Fruit fly (Drosophila melanogaster) whole organism, prepupa: ENCODE measurements around the gene CG4374.

Experiments
- CG10631 ChIP-seq: fragments of 200-800 bp; sonication (Bioruptor generic); optimal IDR thresholded peaks from 2 replicates; lab custom pipeline; 2016; ENCODE audit warnings: missing biosample characterization, missing genetic modification characterization
- CG11294 ChIP-seq: fragments of 200-800 bp; sonication (Bioruptor generic); IDR thresholded peaks from 2 replicates; pipeline ENCODE4 v1.3.6; 2022; ENCODE audit warnings: missing biosample characterization, missing genetic modification characterization
- CG11762 ChIP-seq: fragments of 200-800 bp; sonication (Bioruptor generic); optimal IDR thresholded peaks from 3 replicates; lab custom pipeline; 2016; ENCODE audit warnings: missing biosample characterization, missing genetic modification characterization; ENCODE audit not compliant: insufficient read depth
- CG11902 ChIP-seq: fragments of 200-800 bp; sonication (Bioruptor generic); optimal IDR thresholded peaks from 3 replicates; lab custom pipeline; 2016; ENCODE audit warnings: missing biosample characterization, missing genetic modification characterization
- CG1621 ChIP-seq: fragments of 200-800 bp; sonication (Bioruptor generic); optimal IDR thresholded peaks from 3 replicates; lab custom pipeline; 2018; ENCODE audit warnings: missing biosample characterization, mild to moderate bottlenecking, missing genetic modification characterization
- CG16779 ChIP-seq: fragments of 200-800 bp; sonication (Bioruptor generic); optimal IDR thresholded peaks from 3 replicates; lab custom pipeline; 2017; ENCODE audit warnings: missing biosample characterization, mild to moderate bottlenecking, missing genetic modification characterization
- CG3032 ChIP-seq: fragments of 200-800 bp; optimal IDR thresholded peaks from 2 replicates; lab custom pipeline; 2019; ENCODE audit warnings: missing biosample characterization, mild to moderate bottlenecking, missing genetic modification characterization, moderate library complexity
- CG31627 ChIP-seq: fragments of 200-800 bp; sonication (Bioruptor generic); optimal IDR thresholded peaks from 3 replicates; lab custom pipeline; 2016; ENCODE audit warnings: missing biosample characterization, missing genetic modification characterization
- CG32006 ChIP-seq: fragments of 200-800 bp; sonication (Bioruptor generic); optimal IDR thresholded peaks from 3 replicates; lab custom pipeline; 2017; ENCODE audit warnings: missing biosample characterization, mild to moderate bottlenecking, missing genetic modification characterization
- CG3919 ChIP-seq: fragments of 200-800 bp; sonication (Bioruptor generic); optimal IDR thresholded peaks from 3 replicates; lab custom pipeline; 2016; ENCODE audit warnings: missing biosample characterization, missing genetic modification characterization
- CG4318 ChIP-seq: fragments of 200-800 bp; sonication (Bioruptor generic); optimal IDR thresholded peaks from 3 replicates; lab custom pipeline; 2017; ENCODE audit warnings: missing biosample characterization, mild to moderate bottlenecking, missing genetic modification characterization
- CG6163 ChIP-seq: fragments of 200-800 bp; sonication (Bioruptor generic); IDR thresholded peaks from 3 replicates; pipeline ENCODE4 v1.3.6; 2022; ENCODE audit warnings: missing biosample characterization, missing genetic modification characterization
- CG6276 ChIP-seq: fragments of 200-800 bp; sonication (Bioruptor generic); optimal IDR thresholded peaks from 2 replicates; lab custom pipeline; 2017; ENCODE audit warnings: missing biosample characterization, mild to moderate bottlenecking, missing genetic modification characterization
- CG6808 ChIP-seq: fragments of 200-800 bp; sonication (Bioruptor generic); optimal IDR thresholded peaks from 3 replicates; lab custom pipeline; 2017; ENCODE audit warnings: missing biosample characterization, missing genetic modification characterization, mild to moderate bottlenecking, moderate library complexity, missing genetic modification reagents
- CG6854 ChIP-seq: fragments of 200-800 bp; sonication (Bioruptor generic); optimal IDR thresholded peaks from 2 replicates; lab custom pipeline; 2017; ENCODE audit warnings: missing biosample characterization, mild to moderate bottlenecking, missing genetic modification characterization
- CG7368 ChIP-seq: fragments of 200-800 bp; sonication (Bioruptor generic); optimal IDR thresholded peaks from 3 replicates; lab custom pipeline; 2016; ENCODE audit warnings: missing biosample characterization, missing genetic modification characterization
- CG8119 ChIP-seq: fragments of 200-800 bp; sonication (Bioruptor generic); IDR thresholded peaks from 3 replicates; pipeline ENCODE4 v1.3.6; 2022; ENCODE audit warnings: missing biosample characterization, missing genetic modification characterization
- CG8319 ChIP-seq: fragments of 200-800 bp; sonication (Bioruptor generic); optimal IDR thresholded peaks from 3 replicates; lab custom pipeline; 2016; ENCODE audit warnings: missing biosample characterization, missing genetic modification characterization
- CG9139 ChIP-seq: fragments of 200-800 bp; sonication (Bioruptor generic); optimal IDR thresholded peaks from 3 replicates; lab custom pipeline; 2017; ENCODE audit warnings: missing biosample characterization, mild to moderate bottlenecking, missing genetic modification characterization
- Eip78C ChIP-seq: fragments of 200-800 bp; sonication (Bioruptor generic); peaks from one replicate; lab custom pipeline; 2016; ENCODE audit warnings: missing biosample characterization, missing genetic modification characterization
- Eip93F ChIP-seq: fragments of 200-800 bp; sonication (Bioruptor generic); optimal IDR thresholded peaks from 2 replicates; lab custom pipeline; 2016; ENCODE audit warnings: missing biosample characterization, mild to moderate bottlenecking, missing genetic modification characterization
- Ets21C ChIP-seq: fragments of 200-800 bp; sonication (Bioruptor generic); optimal IDR thresholded peaks from 3 replicates; lab custom pipeline; 2016; ENCODE audit warnings: missing biosample characterization, missing genetic modification characterization
- Ets96B ChIP-seq: fragments of 200-800 bp; optimal IDR thresholded peaks from 2 replicates; lab custom pipeline; 2019; ENCODE audit warnings: missing biosample characterization, mild to moderate bottlenecking, missing genetic modification characterization, moderate library complexity
- Hr38 ChIP-seq: sonication (Bioruptor generic); optimal IDR thresholded peaks from 2 replicates; lab custom pipeline; 2016; ENCODE audit warnings: missing biosample characterization, missing genetic modification characterization
- Hr39 ChIP-seq: fragments of 200-800 bp; sonication (Bioruptor generic); optimal IDR thresholded peaks from 2 replicates; lab custom pipeline; 2016; ENCODE audit warnings: missing biosample characterization, missing genetic modification characterization
- Hr4 ChIP-seq: fragments of 200-800 bp; sonication (Bioruptor generic); optimal IDR thresholded peaks from 3 replicates; lab custom pipeline; 2016; ENCODE audit warnings: missing biosample characterization, missing genetic modification characterization
- Met ChIP-seq: fragments of 200-800 bp; sonication (Bioruptor generic); optimal IDR thresholded peaks from 3 replicates; lab custom pipeline; 2016; ENCODE audit warnings: missing biosample characterization, missing genetic modification characterization
- OdsH ChIP-seq: fragments of 200-800 bp; sonication (Bioruptor generic); optimal IDR thresholded peaks from 3 replicates; lab custom pipeline; 2016; ENCODE audit warnings: missing biosample characterization, missing genetic modification characterization
- Smox ChIP-seq: fragments of 200-800 bp; sonication (Bioruptor generic); optimal IDR thresholded peaks from 3 replicates; lab custom pipeline; 2016; ENCODE audit warnings: missing biosample characterization, missing genetic modification characterization
- Sox102F ChIP-seq: fragments of 200-800 bp; sonication (Bioruptor generic); optimal IDR thresholded peaks from 2 replicates; lab custom pipeline; 2016; ENCODE audit warnings: missing biosample characterization, mild to moderate bottlenecking, missing genetic modification characterization
- Sox14 ChIP-seq: fragments of 200-800 bp; sonication (Bioruptor generic); optimal IDR thresholded peaks from 3 replicates; lab custom pipeline; 2016; ENCODE audit warnings: missing biosample characterization, missing genetic modification characterization
- Sox15 ChIP-seq: fragments of 200-800 bp; sonication (Bioruptor generic); optimal IDR thresholded peaks from 3 replicates; lab custom pipeline; 2016; ENCODE audit warnings: missing biosample characterization, missing genetic modification characterization
- acj6 ChIP-seq: fragments of 200-800 bp; sonication (Bioruptor generic); optimal IDR thresholded peaks from 3 replicates; lab custom pipeline; 2016; ENCODE audit warnings: missing biosample characterization, missing genetic modification characterization
- dac ChIP-seq: fragments of 200-800 bp; sonication (Bioruptor generic); optimal IDR thresholded peaks from 2 replicates; lab custom pipeline; 2017; ENCODE audit warnings: missing biosample characterization, mild to moderate bottlenecking, missing genetic modification characterization
- dsx ChIP-seq: fragments of 200-800 bp; optimal IDR thresholded peaks from 3 replicates; lab custom pipeline; 2019; ENCODE audit warnings: missing biosample characterization, mild to moderate bottlenecking, missing genetic modification characterization, moderate library complexity; ENCODE audit not compliant: poor library complexity, severe bottlenecking
- eg ChIP-seq: fragments of 200-800 bp; sonication (Bioruptor generic); IDR thresholded peaks from 3 replicates; pipeline ENCODE4 v1.3.6; 2022; ENCODE audit warnings: missing biosample characterization, missing genetic modification characterization
- esn ChIP-seq: fragments of 200-800 bp; sonication (Bioruptor generic); optimal IDR thresholded peaks from 2 replicates; lab custom pipeline; 2016; ENCODE audit warnings: missing biosample characterization, mild to moderate bottlenecking, missing genetic modification characterization, moderate library complexity
- fd59A ChIP-seq: fragments of 200-800 bp; sonication (Bioruptor generic); optimal IDR thresholded peaks from 2 replicates; lab custom pipeline; 2017; ENCODE audit warnings: missing biosample characterization, mild to moderate bottlenecking, missing genetic modification characterization, missing genetic modification reagents
- fd85E ChIP-seq: fragments of 200-800 bp; sonication (Bioruptor generic); optimal IDR thresholded peaks from 3 replicates; lab custom pipeline; 2016; ENCODE audit warnings: missing biosample characterization, missing genetic modification characterization
- fkh ChIP-seq: fragments of 200-800 bp; sonication (Bioruptor generic); optimal IDR thresholded peaks from 3 replicates; lab custom pipeline; 2017; ENCODE audit warnings: missing biosample characterization, mild to moderate bottlenecking, missing genetic modification characterization, moderate library complexity
- lz ChIP-seq: fragments of 200-800 bp; sonication (Bioruptor generic); optimal IDR thresholded peaks from 3 replicates; lab custom pipeline; 2016; ENCODE audit warnings: missing biosample characterization, missing genetic modification characterization
- net ChIP-seq: fragments of 200-800 bp; sonication (Bioruptor generic); optimal IDR thresholded peaks from 3 replicates; lab custom pipeline; 2016; ENCODE audit warnings: missing biosample characterization, missing genetic modification characterization
- pdm3 ChIP-seq: fragments of 200-800 bp; sonication (Bioruptor generic); optimal IDR thresholded peaks from 3 replicates; lab custom pipeline; 2016; ENCODE audit warnings: missing biosample characterization, missing genetic modification characterization
- salr ChIP-seq, 2 experiments: fragments of 200-800 bp; sonication (Bioruptor generic); optimal IDR thresholded peaks; 3 replicates each; lab custom pipeline; 2016 to 2018; ENCODE audit warnings: missing biosample characterization in 2 of 2, missing genetic modification characterization in 2 of 2, mild to moderate bottlenecking in 1 of 2
- ss ChIP-seq, 2 experiments: fragments of 200-800 bp; sonication (Bioruptor generic); optimal IDR thresholded peaks; 2 replicates in 1 of 2; 3 replicates in 1 of 2; lab custom pipeline; 2017 to 2018; ENCODE audit warnings: mild to moderate bottlenecking in 2 of 2, missing biosample characterization in 2 of 2, missing genetic modification characterization in 2 of 2, moderate library complexity in 1 of 2
- svp ChIP-seq: fragments of 200-800 bp; sonication (Bioruptor generic); peaks from one replicate; lab custom pipeline; 2016; ENCODE audit warnings: missing biosample characterization, missing genetic modification characterization
- topi ChIP-seq: fragments of 200-800 bp; sonication (Bioruptor generic); optimal IDR thresholded peaks from 3 replicates; lab custom pipeline; 2016; ENCODE audit warnings: missing biosample characterization, missing genetic modification characterization
- vri ChIP-seq: fragments of 200-800 bp; sonication (Bioruptor generic); optimal IDR thresholded peaks from 3 replicates; lab custom pipeline; 2016; ENCODE audit warnings: missing biosample characterization, mild to moderate bottlenecking, missing genetic modification characterization

Gene CG4374

DNA sequence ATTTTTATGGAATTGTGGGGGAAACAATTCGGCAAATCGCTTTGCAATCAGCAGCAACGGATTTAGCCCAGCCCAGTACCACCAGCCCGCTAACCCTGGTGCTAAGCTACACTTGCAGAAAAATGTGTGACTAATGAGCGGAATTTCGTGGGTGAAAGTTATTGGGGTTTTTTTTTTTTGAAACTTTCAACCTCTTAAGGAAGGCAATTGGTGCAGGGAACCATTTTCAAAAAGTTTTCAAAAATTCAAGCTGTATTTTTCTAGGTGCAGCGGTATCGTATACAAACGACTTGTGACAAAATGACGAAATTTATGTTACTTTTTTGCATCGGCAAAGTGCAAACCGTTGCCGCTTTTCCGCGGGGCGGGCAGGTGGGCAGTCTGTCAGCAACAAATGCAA lies 73.1 kb downstream of the CG4374 start (continued):
- no peak for TF ChIP-seq fkh (GFP tag; lab: Kevin White, UChicago)
- peak; percentile 24 for TF ChIP-seq OdsH (GFP tag; lab: Kevin White, UChicago)
- no peak for TF ChIP-seq fd59A
- peak; percentile 67 for TF ChIP-seq Eip78C (GFP tag; lab: Kevin White, UChicago)
- TF ChIP-seq topi (GFP tag; lab: Kevin White, UChicago): no peak
- no peak for TF ChIP-seq ss (GFP tag; optimal IDR thresholded peaks at IDR 0.05; lab: Kevin White, UChicago)
- TF ChIP-seq vri (GFP tag; lab: Kevin White, UChicago): no peak
- no peak for TF ChIP-seq dsx
- TF ChIP-seq CG6276 (GFP tag; lab: Kevin White, UChicago): peak; percentile 30
- no peak for TF ChIP-seq lz (GFP tag; lab: Kevin White, UChicago)
- no peak for TF ChIP-seq CG9139
- no peak for TF ChIP-seq CG11762 (GFP tag; lab: Kevin White, UChicago)
- no peak for TF ChIP-seq Sox14
- TF ChIP-seq CG3032 (tag; lab: Kevin White, UChicago): no peak
- peak; percentile 51; the same call in 1 of the 2 replicates for TF ChIP-seq CG11294 (GFP tag; lab: Robert Waterston, UW)
- no peak for TF ChIP-seq Sox102F (GFP tag; lab: Kevin White, UChicago)
- TF ChIP-seq CG6854: no peak
- no peak for TF ChIP-seq Smox (GFP tag; lab: Kevin White, UChicago)

DNA sequence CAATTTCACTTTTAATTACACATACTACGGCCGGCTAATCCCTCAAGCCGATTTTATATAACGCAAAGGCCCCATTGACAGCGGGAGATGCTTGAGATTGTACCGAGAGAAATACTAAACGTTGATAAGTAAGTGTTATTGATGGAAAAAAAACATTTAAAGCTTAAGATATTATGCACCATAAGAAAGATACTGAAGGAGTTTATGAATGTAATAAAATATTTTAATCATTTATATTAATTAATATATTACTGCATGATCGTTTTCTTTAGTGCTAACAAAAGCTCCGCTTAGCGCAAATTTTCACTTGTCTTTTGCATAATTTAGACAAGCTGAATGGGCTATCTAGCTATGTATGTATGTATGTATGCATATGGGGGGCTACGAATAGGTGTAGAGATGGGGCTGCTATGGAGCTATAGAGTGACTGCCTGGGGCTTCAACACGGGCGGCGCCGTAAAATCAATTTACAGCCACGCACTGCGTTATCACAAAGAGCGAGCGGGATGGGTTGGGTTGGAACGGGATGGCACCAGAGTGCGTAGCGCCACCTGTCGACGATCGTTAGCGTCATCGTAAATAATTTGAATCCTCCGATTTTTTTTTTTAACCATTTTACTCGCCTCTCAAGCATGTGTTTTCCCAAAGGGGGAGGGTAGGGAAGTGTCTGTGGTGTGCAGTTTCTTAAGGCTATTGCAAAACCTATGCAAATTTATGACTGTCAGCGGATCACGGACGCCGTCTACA lies 75.4 kb downstream of the CG4374 start:
- TF ChIP-seq CG7368 (GFP tag; lab: Kevin White, UChicago) (no peak), acj6 (GFP tag; lab: Kevin White, UChicago) (no peak), pdm3 (GFP tag; lab: Kevin White, UChicago) (no peak), salr (GFP tag; optimal IDR thresholded peaks at IDR 0.05; lab: Kevin White, UChicago) (no peak), CG32006 (peak; percentile 63), esn (GFP tag; lab: Kevin White, UChicago) (no peak), CG8319 (no peak), fd59A (no peak), Eip78C (GFP tag; lab: Kevin White, UChicago) (peak; percentile 63), OdsH (GFP tag; lab: Kevin White, UChicago) (peak; percentile 4), dac (GFP tag; lab: Kevin White, UChicago) (no peak), CG11902 (no peak), CG9139 (no peak), CG8119 (GFP tag; lab: Robert Waterston, UW) (peak; percentile 77), topi (GFP tag; lab: Kevin White, UChicago) (no peak), CG6276 (GFP tag; lab: Kevin White, UChicago) (peak; percentile 55), CG10631 (GFP tag; lab: Kevin White, UChicago) (peak; percentile 18), svp (GFP tag; lab: Kevin White, UChicago) (no peak), Sox15 (no peak), CG3919 (no peak), CG11294 (GFP tag; lab: Robert Waterston, UW) (no peak), Hr39 (no peak), fd85E (GFP tag; lab: Kevin White, UChicago) (no peak), Hr4 (GFP tag; lab: Kevin White, UChicago) (peak; percentile 39), Eip93F (GFP tag; lab: Kevin White, UChicago) (no peak), CG31627 (GFP tag; lab: Kevin White, UChicago) (no peak), CG16779 (tag; lab: Kevin White, UChicago) (no peak), Hr38 (GFP tag; lab: Kevin White, UChicago) (no peak), Sox102F (GFP tag; lab: Kevin White, UChicago) (no peak), vri (GFP tag; lab: Kevin White, UChicago) (no peak), CG6808 (GFP tag; lab: Kevin White, UChicago) (no peak), Ets96B (tag; lab: Kevin White, UChicago) (no peak), Sox14 (no peak), Ets21C (GFP tag; lab: Kevin White, UChicago) (no peak), Met (GFP tag; lab: Kevin White, UChicago) (no peak), net (GFP tag; lab: Kevin White, UChicago) (no peak), eg (peak; percentile 42; the same call in 1 of the 3 replicates), CG11762 (GFP tag; lab: Kevin White, UChicago) (no peak), CG4318 (GFP tag; lab: Kevin White, UChicago) (peak; percentile 19), CG6163 (GFP tag; lab: Robert Waterston, UW) (0 out of 3 replicates have a peak, but pooled peaks have one; percentile 42), CG1621 (tag; lab: Kevin White, UChicago) (no peak)
